Fruit fly (Drosophila melanogaster) whole organism, adult: ENCODE data around the gene CG4957.

Experiments
- CG1620 ChIP-seq: fragments of 200-800 bp; sonication (Bioruptor generic); optimal IDR thresholded peaks from 2 replicates; lab custom pipeline; 2016; ENCODE audit warnings: missing biosample characterization, missing genetic modification characterization
- CG7045 ChIP-seq: fragments of 200-800 bp; sonication (Bioruptor generic); optimal IDR thresholded peaks from 2 replicates; lab custom pipeline; 2017; ENCODE audit warnings: missing biosample characterization, mild to moderate bottlenecking, missing genetic modification characterization
- Hr96 ChIP-seq: fragments of 200-800 bp; sonication (Bioruptor generic); optimal IDR thresholded peaks from 2 replicates; lab custom pipeline; 2016; ENCODE audit warnings: missing biosample characterization, missing genetic modification characterization
- bab1 ChIP-seq: fragments of 200-800 bp; sonication (Bioruptor generic); optimal IDR thresholded peaks from 3 replicates; lab custom pipeline; 2019; ENCODE audit warnings: missing biosample characterization, mild to moderate bottlenecking, missing genetic modification characterization, moderate library complexity

dm6 chr2L:10231510-10231909 is 37.2 kb upstream of the CG4957 start, which contains the start of gene ova:
- TF ChIP-seq CG7045 (GFP tag; lab: Kevin White, UChicago) (no peak), CG1620 (no peak), bab1 (GFP tag; lab: Kevin White, UChicago) (no peak), Hr96 (no peak)
